Worm (Caenorhabditis elegans) whole organism, late embryonic: Measurements from ENCODE around the gene sgk-1.

Experiments used
- C08G9.2 ChIP-seq: sonication (generic microtip); optimal IDR thresholded peaks from 2 replicates; lab custom pipeline; 2016; ENCODE audit warnings: mild to moderate bottlenecking, missing genetic modification characterization, moderate library complexity, missing compliant biosample characterization
- C38D4.7 ChIP-seq: fragments of 200-800 bp; sonication (Bioruptor generic); optimal IDR thresholded peaks from 2 replicates; lab custom pipeline; 2018; ENCODE audit warnings: mild to moderate bottlenecking, missing genetic modification characterization, moderate library complexity, missing compliant biosample characterization
- F13H6.1 ChIP-seq: sonication (generic microtip); optimal IDR thresholded peaks from 2 replicates; lab custom pipeline; 2016; ENCODE audit warnings: missing genetic modification characterization, missing compliant biosample characterization
- K02D7.2 ChIP-seq: sonication (generic microtip); optimal IDR thresholded peaks from 2 replicates; lab custom pipeline; 2017; ENCODE audit warnings: mild to moderate bottlenecking, missing genetic modification characterization, missing compliant biosample characterization
- K09A11.1 ChIP-seq: sonication (generic microtip); optimal IDR thresholded peaks from 2 replicates; lab custom pipeline; 2017; ENCODE audit warnings: antibody characterized with exemption, mild to moderate bottlenecking, missing genetic modification characterization, missing compliant biosample characterization; ENCODE audit not compliant: insufficient read depth
- T23F11.4 ChIP-seq: fragments of 200-800 bp; sonication (Bioruptor generic); optimal IDR thresholded peaks from 2 replicates; lab custom pipeline; 2018; ENCODE audit warnings: mild to moderate bottlenecking, missing genetic modification characterization, missing compliant biosample characterization
- Y22D7AL.16 ChIP-seq: sonication (generic microtip); optimal IDR thresholded peaks from 2 replicates; lab custom pipeline; 2016; ENCODE audit warnings: missing genetic modification characterization, missing compliant biosample characterization
- ceh-14 ChIP-seq: sonication (generic microtip); optimal IDR thresholded peaks from 2 replicates; lab custom pipeline; 2016; ENCODE audit warnings: missing genotype, missing genetic modification characterization, missing compliant biosample characterization
- ceh-18 ChIP-seq: sonication (generic microtip); optimal IDR thresholded peaks from 2 replicates; lab custom pipeline; 2016; ENCODE audit warnings: missing genetic modification characterization, missing compliant biosample characterization
- ceh-2 ChIP-seq: sonication (generic microtip); optimal IDR thresholded peaks from 2 replicates; lab custom pipeline; 2016; ENCODE audit warnings: missing genotype, missing genetic modification characterization, missing compliant biosample characterization
- ceh-30 ChIP-seq: fragments of 150-350 bp; optimal IDR thresholded peaks from 2 replicates; lab custom pipeline; 2014; ENCODE audit warnings: missing biosample characterization, missing genetic modification characterization
- ceh-34 ChIP-seq: sonication (generic microtip); optimal IDR thresholded peaks from 2 replicates; lab custom pipeline; 2016; ENCODE audit warnings: mild to moderate bottlenecking, missing genetic modification characterization, missing compliant biosample characterization
- ceh-45 ChIP-seq: fragments of 200-800 bp; sonication (Bioruptor generic); IDR thresholded peaks from 2 replicates; pipeline ENCODE4 v1.3.6; 2022; ENCODE audit warnings: missing genetic modification reagents, missing genetic modification characterization, missing compliant biosample characterization
- ceh-48 ChIP-seq: sonication (generic microtip); optimal IDR thresholded peaks from 2 replicates; lab custom pipeline; 2016; ENCODE audit warnings: missing genetic modification characterization, inconsistent platforms, missing compliant biosample characterization
- ceh-6 ChIP-seq: fragments of 200-800 bp; sonication (Bioruptor generic); optimal IDR thresholded peaks from 2 replicates; lab custom pipeline; 2018; ENCODE audit warnings: mild to moderate bottlenecking, missing genetic modification characterization, missing compliant biosample characterization
- ceh-9 ChIP-seq: sonication (generic microtip); optimal IDR thresholded peaks from 2 replicates; lab custom pipeline; 2016; ENCODE audit warnings: mild to moderate bottlenecking, missing genetic modification characterization, inconsistent platforms, missing compliant biosample characterization
- che-1 ChIP-seq: sonication (generic microtip); optimal IDR thresholded peaks from 2 replicates; lab custom pipeline; 2016; ENCODE audit warnings: mild to moderate bottlenecking, missing genetic modification characterization, missing compliant biosample characterization
- elt-2 ChIP-seq: sonication (generic microtip); optimal IDR thresholded peaks from 2 replicates; lab custom pipeline; 2016; ENCODE audit warnings: missing genetic modification reagents, missing genetic modification characterization, missing compliant biosample characterization
- ets-4 ChIP-seq: sonication (generic microtip); optimal IDR thresholded peaks from 2 replicates; lab custom pipeline; 2016; ENCODE audit warnings: missing genetic modification characterization, missing compliant biosample characterization
- fax-1 ChIP-seq: sonication (generic microtip); optimal IDR thresholded peaks from 2 replicates; lab custom pipeline; 2016; ENCODE audit warnings: missing genotype, missing genetic modification characterization, missing compliant biosample characterization
- gmeb-2 ChIP-seq: sonication (generic microtip); optimal IDR thresholded peaks from 2 replicates; lab custom pipeline; 2016; ENCODE audit warnings: missing genetic modification characterization, inconsistent platforms, missing compliant biosample characterization
- hlh-15 ChIP-seq: sonication (generic microtip); optimal IDR thresholded peaks from 2 replicates; lab custom pipeline; 2016; ENCODE audit warnings: missing genetic modification characterization, missing compliant biosample characterization
- hlh-30 ChIP-seq: sonication (generic microtip); optimal IDR thresholded peaks from 2 replicates; lab custom pipeline; 2017; ENCODE audit warnings: antibody characterized with exemption, missing genetic modification characterization, missing compliant biosample characterization; ENCODE audit not compliant: insufficient read depth
- hlh-6 ChIP-seq: sonication (generic microtip); optimal IDR thresholded peaks from 2 replicates; lab custom pipeline; 2016; ENCODE audit warnings: missing genotype, missing genetic modification characterization, missing compliant biosample characterization
- hlh-8 ChIP-seq: sonication (generic microtip); optimal IDR thresholded peaks from 2 replicates; lab custom pipeline; 2016; ENCODE audit warnings: missing genotype, missing genetic modification characterization, missing compliant biosample characterization
- madf-2 ChIP-seq: sonication (generic microtip); optimal IDR thresholded peaks from 2 replicates; lab custom pipeline; 2017; ENCODE audit warnings: missing genetic modification characterization, missing compliant biosample characterization
- mec-3 ChIP-seq: sonication (generic microtip); optimal IDR thresholded peaks from 2 replicates; lab custom pipeline; 2016; ENCODE audit warnings: borderline replicate concordance, missing genetic modification characterization, missing compliant biosample characterization
- nhr-11 ChIP-seq: fragments of 150-350 bp; optimal IDR thresholded peaks from 2 replicates; lab custom pipeline; 2014; ENCODE audit warnings: missing biosample characterization, missing genetic modification characterization
- pag-3 ChIP-seq: sonication (generic microtip); optimal IDR thresholded peaks from 2 replicates; lab custom pipeline; 2016; ENCODE audit warnings: missing compliant biosample characterization, missing genetic modification characterization, borderline replicate concordance
- pax-1 ChIP-seq: fragments of 150-350 bp; optimal IDR thresholded peaks from 2 replicates; lab custom pipeline; 2014; ENCODE audit warnings: missing biosample characterization, missing genetic modification characterization
- pha-2 ChIP-seq: sonication (generic microtip); optimal IDR thresholded peaks from 2 replicates; lab custom pipeline; 2017; ENCODE audit warnings: mild to moderate bottlenecking, missing genetic modification characterization, missing compliant biosample characterization
- pha-4 ChIP-seq: fragments of 150-350 bp; optimal IDR thresholded peaks from 2 replicates; lab custom pipeline; 2018; ENCODE audit warnings: missing biosample characterization, missing genetic modification reagents, missing genetic modification characterization
- pros-1 ChIP-seq: fragments of 150-350 bp; optimal IDR thresholded peaks from 2 replicates; lab custom pipeline; 2014; ENCODE audit warnings: missing biosample characterization, missing genetic modification reagents, missing genetic modification characterization
- sdc-2 ChIP-seq: sonication (generic microtip); optimal IDR thresholded peaks from 2 replicates; lab custom pipeline; 2016; ENCODE audit warnings: missing genotype, missing genetic modification characterization, missing compliant biosample characterization
- sox-2 ChIP-seq: fragments of 200-800 bp; sonication (Bioruptor generic); IDR thresholded peaks from 2 replicates; pipeline ENCODE4 v1.3.6; 2022; ENCODE audit warnings: missing genetic modification reagents, missing genetic modification characterization, missing compliant biosample characterization
- sox-4 ChIP-seq: sonication (generic microtip); optimal IDR thresholded peaks from 2 replicates; lab custom pipeline; 2017; ENCODE audit warnings: mild to moderate bottlenecking, missing genetic modification characterization, inconsistent platforms, missing compliant biosample characterization
- syd-9 ChIP-seq: sonication (generic microtip); optimal IDR thresholded peaks from 2 replicates; lab custom pipeline; 2016; ENCODE audit warnings: mild to moderate bottlenecking, missing genetic modification characterization, moderate library complexity, missing compliant biosample characterization
- tbx-2 ChIP-seq: sonication (generic microtip); optimal IDR thresholded peaks from 2 replicates; lab custom pipeline; 2016; ENCODE audit warnings: missing genetic modification characterization, missing compliant biosample characterization
- ttx-3 ChIP-seq: sonication (generic microtip); optimal IDR thresholded peaks from 2 replicates; lab custom pipeline; 2016; ENCODE audit warnings: missing genetic modification reagents, missing genetic modification characterization, missing compliant biosample characterization
- unc-42 ChIP-seq: sonication (generic microtip); optimal IDR thresholded peaks from 2 replicates; lab custom pipeline; 2016; ENCODE audit warnings: missing genotype, missing genetic modification characterization, missing compliant biosample characterization
- unc-55 ChIP-seq: sonication (generic microtip); optimal IDR thresholded peaks from 2 replicates; lab custom pipeline; 2017; ENCODE audit warnings: missing biosample characterization, missing genetic modification reagents, missing genetic modification characterization
- ztf-16 ChIP-seq: sonication (generic microtip); optimal IDR thresholded peaks from 2 replicates; lab custom pipeline; 2017; ENCODE audit warnings: missing genetic modification characterization, missing compliant biosample characterization

The sgk-1 gene

DNA sequence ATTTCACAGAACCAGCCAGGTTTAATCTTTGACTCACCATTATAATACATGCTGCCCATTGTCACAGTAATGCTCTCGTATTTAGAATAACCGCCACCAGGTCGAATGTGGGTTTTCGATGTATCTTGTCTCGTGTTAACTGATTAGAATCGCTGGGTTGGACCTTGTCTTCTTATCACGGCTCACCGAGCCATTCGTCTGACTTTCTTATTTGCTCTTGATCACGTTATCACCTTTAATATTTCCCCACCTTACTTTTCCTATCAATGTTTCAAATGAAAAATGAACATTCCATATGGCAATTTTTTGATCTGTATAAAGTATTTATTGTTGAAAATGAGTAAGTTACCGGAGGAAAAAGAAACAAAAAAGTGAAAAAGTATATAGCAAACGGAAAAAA is at the start of gene sgk-1:
Gene sgk-1 (minus strand): TSS at position 130 of the 400 bp plus-strand sequence.
- peak; percentile 66 for TF ChIP-seq elt-2 (tag; lab: Kevin White, UChicago)
- TF ChIP-seq fax-1 = no peak

- no peak for TF ChIP-seq ets-4 (tag; lab: Kevin White, UChicago)
- no peak for TF ChIP-seq ttx-3 (tag; lab: Kevin White, UChicago)
- TF ChIP-seq K02D7.2 (tag; lab: Kevin White, UChicago) = no peak
- TF ChIP-seq K09A11.1 = no peak
Measured at ce11 chrX:16309705-16310104, 47.8 kb upstream of the sgk-1 start.

DNA sequence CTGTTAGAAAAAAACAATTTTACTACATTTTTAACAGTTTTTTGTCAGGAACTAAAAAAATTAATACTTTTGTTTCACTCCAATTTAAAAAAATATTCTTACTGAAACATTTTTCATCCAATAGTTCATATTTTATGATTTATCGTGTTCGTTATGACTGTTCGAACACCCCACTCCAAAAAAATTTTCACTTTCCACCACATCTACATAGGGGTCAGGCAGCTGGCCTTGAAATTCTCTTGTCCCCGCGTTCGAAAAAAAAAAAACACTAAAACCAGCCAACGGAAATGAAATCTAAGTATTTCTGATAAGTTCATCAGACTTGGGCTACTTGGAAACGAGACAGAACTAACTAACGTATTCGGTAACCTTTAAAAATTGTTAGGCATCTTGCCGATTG is 44.2 kb upstream of the sgk-1 start, which contains the start of gene twk-22:
Gene twk-22 (plus strand): TSS at position 301 of the 400 bp plus-strand sequence.
- no peak for TF ChIP-seq ets-4 (tag; lab: Kevin White, UChicago)
- no peak for TF ChIP-seq unc-55
- TF ChIP-seq hlh-30 (tag; lab: Kevin White, UChicago) = no peak
- no peak for TF ChIP-seq sox-2 (GFP tag; lab: Robert Waterston, UW)
- no peak for TF ChIP-seq mec-3
- no peak for TF ChIP-seq gmeb-2
- no peak for TF ChIP-seq pha-2
- TF ChIP-seq elt-2 (tag; lab: Kevin White, UChicago) = no peak

- TF ChIP-seq pha-4 (tag; lab: Kevin White, UChicago) (no peak), ceh-9 (tag; lab: Kevin White, UChicago) (no peak), sdc-2 (tag; lab: Kevin White, UChicago) (no peak), hlh-6 (tag; lab: Kevin White, UChicago) (no peak), ceh-34 (tag; lab: Kevin White, UChicago) (no peak)
Measured at ce11 chrX:16300422-16300821, 38.5 kb upstream of the sgk-1 start.

DNA sequence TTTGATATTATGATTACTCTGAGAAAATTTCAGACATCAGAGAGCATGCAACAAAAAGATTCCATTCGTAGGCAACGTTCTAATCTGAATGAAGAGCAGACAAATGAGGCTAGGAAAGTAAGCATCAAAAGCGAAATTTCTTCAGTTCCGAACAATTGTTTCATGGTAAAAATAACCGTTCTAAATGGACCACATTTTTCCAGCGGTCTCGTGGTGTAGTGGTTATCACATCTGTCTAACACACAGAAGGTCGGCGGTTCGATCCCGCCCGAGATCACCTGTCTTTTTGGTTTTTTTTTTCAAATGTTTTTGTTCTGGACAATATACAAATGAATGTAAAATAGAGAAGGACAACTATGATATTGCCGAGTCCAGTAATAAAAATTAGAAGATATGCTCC is 37.9 kb upstream of the sgk-1 start, which contains the start of gene twk-21:
Gene twk-21 (plus strand): TSS at position 34 of the 400 bp plus-strand sequence.
- no peak for TF ChIP-seq pros-1 (tag; lab: Kevin White, UChicago)
- TF ChIP-seq unc-42 (tag; lab: Kevin White, UChicago) = no peak
- no peak for TF ChIP-seq nhr-11 (tag; lab: Kevin White, UChicago)
- TF ChIP-seq ceh-2 (tag; lab: Kevin White, UChicago) = no peak
- no peak for TF ChIP-seq elt-2 (tag; lab: Kevin White, UChicago)
- TF ChIP-seq sdc-2 (tag; lab: Kevin White, UChicago) = no peak
- no peak for TF ChIP-seq ceh-48 (tag; lab: Kevin White, UChicago)
- TF ChIP-seq pag-3 (tag; lab: Kevin White, UChicago) = no peak
- TF ChIP-seq madf-2 (tag; lab: Kevin White, UChicago) = no peak
- TF ChIP-seq pax-1 (tag; lab: Kevin White, UChicago) = no peak
- no peak for TF ChIP-seq T23F11.4 (GFP tag; lab: Kevin White, UChicago)
- TF ChIP-seq tbx-2 = no peak
- TF ChIP-seq hlh-15 (tag; lab: Kevin White, UChicago) = no peak
- no peak for TF ChIP-seq ceh-30 (tag; lab: Kevin White, UChicago)
- no peak for TF ChIP-seq ceh-6 (GFP tag; lab: Kevin White, UChicago)
- no peak for TF ChIP-seq hlh-30 (tag; lab: Kevin White, UChicago)
- no peak for TF ChIP-seq F13H6.1 (tag; lab: Kevin White, UChicago)
- TF ChIP-seq ceh-45 (GFP tag; lab: Robert Waterston, UW) = no peak
- TF ChIP-seq syd-9 = no peak

DNA sequence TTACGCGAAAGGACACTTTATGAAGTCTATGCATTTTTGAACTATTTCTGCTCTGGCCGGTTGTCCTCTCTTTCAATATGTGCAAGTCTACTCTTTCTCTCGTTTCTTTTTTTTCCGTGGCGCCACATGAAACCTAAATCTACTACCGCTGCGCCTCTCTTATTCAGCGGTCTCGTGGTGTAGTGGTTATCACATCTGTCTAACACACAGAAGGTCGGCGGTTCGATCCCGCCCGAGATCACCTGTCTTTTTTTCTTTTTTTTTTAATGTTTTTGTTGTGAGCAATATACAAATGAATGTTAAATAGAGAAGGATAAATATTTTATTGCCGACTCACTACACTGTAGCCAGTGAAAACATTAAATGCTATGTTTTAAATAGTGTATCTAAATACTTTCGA is 36.3 kb upstream of the sgk-1 start:
- no peak for TF ChIP-seq madf-2 (tag; lab: Kevin White, UChicago)
- peak; percentile 14 for TF ChIP-seq sox-4 (tag; lab: Kevin White, UChicago)
- TF ChIP-seq ceh-34 (tag; lab: Kevin White, UChicago) = peak; percentile 25
- TF ChIP-seq unc-42 (tag; lab: Kevin White, UChicago) = peak; percentile 24
- TF ChIP-seq fax-1 = peak; percentile 26
- peak; percentile 24 for TF ChIP-seq elt-2 (tag; lab: Kevin White, UChicago)
- peak; percentile 3 for TF ChIP-seq hlh-8 (tag; lab: Kevin White, UChicago)
- no peak for TF ChIP-seq pax-1 (tag; lab: Kevin White, UChicago)
- no peak for TF ChIP-seq ceh-30 (tag; lab: Kevin White, UChicago)
- peak; percentile 17 for TF ChIP-seq C08G9.2
- peak; percentile 37 for TF ChIP-seq che-1 (tag; lab: Kevin White, UChicago)
- TF ChIP-seq gmeb-2 = peak; percentile 26
- TF ChIP-seq sdc-2 (tag; lab: Kevin White, UChicago) = peak; percentile 87
- TF ChIP-seq ceh-18 (tag; lab: Kevin White, UChicago) = peak; percentile 59
- TF ChIP-seq ztf-16 = peak; percentile 3
- TF ChIP-seq C38D4.7 (GFP tag; lab: Kevin White, UChicago) = peak; percentile 7
- TF ChIP-seq ceh-14 (tag; lab: Kevin White, UChicago) = peak; percentile 21
- TF ChIP-seq F13H6.1 (tag; lab: Kevin White, UChicago) = no peak
- TF ChIP-seq Y22D7AL.16 (tag; lab: Kevin White, UChicago) = no peak
